Worm (Caenorhabditis elegans): ENCODE data around the gene myrf-2.

The myrf-2 gene

ce11 chrX:10145011-10145410 lies 49.2 kb downstream of the myrf-2 start (continued):
- TF ChIP-seq let-607 (tag; optimal IDR thresholded peaks at IDR 0.05), result peak; percentile 31 to 53
- TF ChIP-seq Y95B8A.8 (GFP tag; IDR thresholded peaks at IDR 0.05), result 0 out of 2 replicates have a peak, but pooled peaks have one; percentile 21
- TF ChIP-seq lin-35 (GFP tag; optimal IDR thresholded peaks at IDR 0.05), result peak in 1 of 3 experiments; percentile 4
- TF ChIP-seq ama-1 (optimal IDR thresholded peaks at IDR 0.05), result no peak
- peak; percentile 62 to 75 for TF ChIP-seq ama-1 (GFP tag; optimal IDR thresholded peaks at IDR 0.05)
- TF ChIP-seq die-1 (tag; optimal IDR thresholded peaks at IDR 0.05), result peak; percentile 85
- peak; percentile 47 for TF ChIP-seq unc-130 (GFP tag; optimal IDR thresholded peaks at IDR 0.05)
- TF ChIP-seq T26A5.8 (tag; optimal IDR thresholded peaks at IDR 0.05), result peak; percentile 53
- peak; percentile 80; the same call in 1 of the 2 replicates for TF ChIP-seq sea-2 (GFP tag; IDR thresholded peaks at IDR 0.05)
- no peak for TF ChIP-seq F57C9.4 (tag; optimal IDR thresholded peaks at IDR 0.05)
- peak; percentile 89 for TF ChIP-seq rpc-1 (optimal IDR thresholded peaks at IDR 0.05)
- TF ChIP-seq rpc-1 (tag; optimal IDR thresholded peaks at IDR 0.05), result peak; percentile 89
- TF ChIP-seq fkh-3 (tag; optimal IDR thresholded peaks at IDR 0.05), result peak; percentile 46
- peak; percentile 75 for TF ChIP-seq nhr-90 (tag; optimal IDR thresholded peaks at IDR 0.05)
- peak; percentile 60 for TF ChIP-seq ztf-18 (tag; optimal IDR thresholded peaks at IDR 0.05)
- TF ChIP-seq snpc-4 (GFP tag; optimal IDR thresholded peaks at IDR 0.05), result peak; percentile 74
- TF ChIP-seq snpc-4 (tag; optimal IDR thresholded peaks at IDR 0.05), result peak in 3 of 4 experiments; percentile 44 to 69 (median 48)
- peak; percentile 86 for TF ChIP-seq pbrm-1 (GFP tag; IDR thresholded peaks at IDR 0.05)
- TF ChIP-seq tbp1 (GFP tag; optimal IDR thresholded peaks at IDR 0.05), result peak; percentile 95
- peak; percentile 87 for TF ChIP-seq Y56A3A.18 (GFP tag; IDR thresholded peaks at IDR 0.05)
- TF ChIP-seq egl-18 (GFP tag; IDR thresholded peaks at IDR 0.05), result no peak
- peak; percentile 11 for TF ChIP-seq F22D6.2 (tag; optimal IDR thresholded peaks at IDR 0.05)
- no peak for TF ChIP-seq sdz-38 (tag; optimal IDR thresholded peaks at IDR 0.05)
- no peak for TF ChIP-seq sptf-2 (GFP tag; optimal IDR thresholded peaks at IDR 0.05)
- peak; percentile 90 for TF ChIP-seq B0261.1 (tag; optimal IDR thresholded peaks at IDR 0.05)
- no peak for TF ChIP-seq xnd-1 (tag; optimal IDR thresholded peaks at IDR 0.05)
- peak; percentile 33; the same call in 1 of the 2 replicates for TF ChIP-seq egl-44 (GFP tag; IDR thresholded peaks at IDR 0.05)
- TF ChIP-seq mes-4 (tag; optimal IDR thresholded peaks at IDR 0.05), result peak; percentile 37
- TF ChIP-seq tlf-1 (GFP tag; optimal IDR thresholded peaks at IDR 0.05), result peak; percentile 41
- TF ChIP-seq K12H6.12 (tag; optimal IDR thresholded peaks at IDR 0.05), result peak; percentile 67
- TF ChIP-seq mel-28 (tag; optimal IDR thresholded peaks at IDR 0.05; ENCODE audit: borderline replicate concordance), result no peak
- TF ChIP-seq C17E4.6 (GFP tag; IDR thresholded peaks at IDR 0.05), result no peak
- TF ChIP-seq nhr-80 (tag; optimal IDR thresholded peaks at IDR 0.05), result peak; percentile 16
- TF ChIP-seq rec-8 (tag; optimal IDR thresholded peaks at IDR 0.05), result peak; percentile 68 to 88
- TF ChIP-seq ets-4 (GFP tag; optimal IDR thresholded peaks at IDR 0.05), result no peak
- peak; percentile 57 for TF ChIP-seq hlh-12 (tag; optimal IDR thresholded peaks at IDR 0.05)
- peak; percentile 42; the same call in 1 of the 2 replicates for TF ChIP-seq zfh-2 (GFP tag; conservative IDR thresholded peaks at IDR 0.05)
- no peak for TF ChIP-seq let-526 (GFP tag; IDR thresholded peaks at IDR 0.05)
- peak; percentile 55 for TF ChIP-seq ZK185.1 (tag; optimal IDR thresholded peaks at IDR 0.05; ENCODE audit: poor library complexity, severe bottlenecking)
- TF ChIP-seq T07F8.4 (tag; optimal IDR thresholded peaks at IDR 0.05), result peak; percentile 65
- 0 out of 2 replicates have a peak, but pooled peaks have one; percentile 38 for TF ChIP-seq aptf-3 (GFP tag; IDR thresholded peaks at IDR 0.05)
- peak; percentile 48; the same call in 1 of the 2 replicates for TF ChIP-seq ceh-100 (GFP tag; IDR thresholded peaks at IDR 0.05)
- TF ChIP-seq hmg-1.2 (GFP tag; IDR thresholded peaks at IDR 0.05), result peak; percentile 78
- TF ChIP-seq snpc-3.4 (tag; optimal IDR thresholded peaks at IDR 0.05), result peak; percentile 69
- no peak for TF ChIP-seq snpc-1.1 (tag; optimal IDR thresholded peaks at IDR 0.05; ENCODE audit: insufficient read depth)
- peak; percentile 55 for TF ChIP-seq lin-54 (GFP tag; optimal IDR thresholded peaks at IDR 0.05)
- peak; percentile 66 for TF ChIP-seq attf-5 (GFP tag; optimal IDR thresholded peaks at IDR 0.05)
- TF ChIP-seq rcor-1 (GFP tag; IDR thresholded peaks at IDR 0.05), result peak; percentile 74
- peak; percentile 73 for TF ChIP-seq B0336.3 (GFP tag; IDR thresholded peaks at IDR 0.05)

Measured in whole organism, young adult.